Fruit fly (Drosophila melanogaster) whole organism, wandering third instar larva: ENCODE measurements around the gene CG6083.

Source experiments
- Dfd ChIP-seq: fragments of >200 bp; optimal IDR thresholded peaks from 2 replicates; lab custom pipeline; 2017; ENCODE audit warnings: missing biosample characterization, missing genetic modification characterization
- Dif ChIP-seq: fragments of 200-275, 200-300 bp; sonication (Bioruptor generic); optimal IDR thresholded peaks from 2 replicates; lab custom pipeline; 2018; ENCODE audit warnings: missing biosample characterization, missing genetic modification characterization; ENCODE audit not compliant: partially characterized antibody
- GATAd ChIP-seq: sonication (Bioruptor generic); optimal IDR thresholded peaks from 2 replicates; lab custom pipeline; 2016; ENCODE audit warnings: missing biosample characterization, missing genetic modification characterization
- HLH106 ChIP-seq: fragments of 200-800 bp; optimal IDR thresholded peaks from 3 replicates; lab custom pipeline; 2019; ENCODE audit warnings: missing biosample characterization, mild to moderate bottlenecking, missing genetic modification characterization, moderate library complexity
- Hnf4 ChIP-seq: fragments of 200-800 bp; sonication (Bioruptor generic); optimal IDR thresholded peaks from 2 replicates; lab custom pipeline; 2016; ENCODE audit warnings: missing biosample characterization, mild to moderate bottlenecking, missing genetic modification characterization
- Hr83 ChIP-seq: fragments of 200-300 bp; sonication (Bioruptor generic); optimal IDR thresholded peaks from 2 replicates; lab custom pipeline; 2016; ENCODE audit warnings: missing biosample characterization, mild to moderate bottlenecking, missing genetic modification characterization, moderate library complexity; ENCODE audit not compliant: poor library complexity, severe bottlenecking
- Jra ChIP-seq: sonication (Bioruptor generic); optimal IDR thresholded peaks from 2 replicates; lab custom pipeline; 2016; ENCODE audit warnings: missing biosample characterization, missing genetic modification characterization
- Mio ChIP-seq: sonication (Bioruptor generic); optimal IDR thresholded peaks from 2 replicates; lab custom pipeline; 2016; ENCODE audit warnings: missing biosample characterization, missing genetic modification characterization
- Myc ChIP-seq: fragments of >200 bp; optimal IDR thresholded peaks from 2 replicates; lab custom pipeline; 2017
- N ChIP-seq: fragments of >200 bp; optimal IDR thresholded peaks from 2 replicates; lab custom pipeline; 2018; ENCODE audit warnings: missing biosample characterization, missing external identifiers, missing genetic modification characterization
- OdsH ChIP-seq: fragments of 200-800 bp; sonication (Bioruptor generic); optimal IDR thresholded peaks from 2 replicates; lab custom pipeline; 2016; ENCODE audit warnings: missing biosample characterization, mild to moderate bottlenecking, missing genetic modification characterization
- Rel ChIP-seq, 2 experiments: fragments of 200-800 bp; sonication (Bioruptor generic) in 1 of 2; optimal IDR thresholded peaks; 2 replicates in 1 of 2; 3 replicates in 1 of 2; lab custom pipeline; 2016 to 2019; ENCODE audit warnings: mild to moderate bottlenecking in 2 of 2, missing biosample characterization in 2 of 2, missing genetic modification characterization in 2 of 2, moderate library complexity in 1 of 2
- Sp1 ChIP-seq: fragments of 200-800 bp; sonication (Bioruptor generic); optimal IDR thresholded peaks from 3 replicates; lab custom pipeline; 2019; ENCODE audit warnings: missing biosample characterization, mild to moderate bottlenecking, missing genetic modification characterization, moderate library complexity
- Vsx2 ChIP-seq: fragments of 200-300, 225-300 bp; sonication (Bioruptor generic); optimal IDR thresholded peaks from 2 replicates; lab custom pipeline; 2018; ENCODE audit warnings: missing biosample characterization, missing genetic modification characterization; ENCODE audit not compliant: partially characterized antibody
- br ChIP-seq: fragments of 200-800 bp; sonication (Bioruptor generic); optimal IDR thresholded peaks from 2 replicates; lab custom pipeline; 2016; ENCODE audit warnings: missing biosample characterization, missing genetic modification characterization
- brk ChIP-seq: fragments of 200-800 bp; sonication (Bioruptor generic); optimal IDR thresholded peaks from 2 replicates; lab custom pipeline; 2016; ENCODE audit warnings: missing biosample characterization, mild to moderate bottlenecking, missing genetic modification characterization
- dl ChIP-seq, 2 experiments: fragments of 175-275, 200-275 bp in 1 of 2; fragments of 200-275 bp in 1 of 2; sonication (Bioruptor generic); optimal IDR thresholded peaks; lab custom pipeline; 2018; ENCODE audit warnings: mild to moderate bottlenecking in 2 of 2, missing biosample characterization in 2 of 2, missing genetic modification characterization in 2 of 2, moderate library complexity in 2 of 2; ENCODE audit not compliant: partially characterized antibody in 2 of 2, insufficient read depth in 1 of 2
- dmrt93B ChIP-seq: fragments of 200-800 bp; sonication (Bioruptor generic); optimal IDR thresholded peaks from 2 replicates; lab custom pipeline; 2018; ENCODE audit warnings: missing biosample characterization, mild to moderate bottlenecking, missing genetic modification characterization
- dsf ChIP-seq: sonication (Bioruptor generic); optimal IDR thresholded peaks from 2 replicates; lab custom pipeline; 2016; ENCODE audit warnings: missing biosample characterization, missing genetic modification characterization, borderline replicate concordance
- ey ChIP-seq: fragments of 200-800 bp; sonication (Bioruptor generic); optimal IDR thresholded peaks from 2 replicates; lab custom pipeline; 2016; ENCODE audit warnings: missing biosample characterization, missing genetic modification characterization
- foxo ChIP-seq, 2 experiments: fragments of 200-800 bp; sonication (Bioruptor generic); optimal IDR thresholded peaks; 2 replicates in 1 of 2; 3 replicates in 1 of 2; lab custom pipeline; 2016 to 2017; ENCODE audit warnings: missing biosample characterization in 2 of 2, missing genetic modification characterization in 2 of 2
- h ChIP-seq: fragments of 200-800 bp; sonication (Bioruptor generic); optimal IDR thresholded peaks from 3 replicates; lab custom pipeline; 2016; ENCODE audit warnings: missing biosample characterization, mild to moderate bottlenecking, missing genetic modification characterization
- lola ChIP-seq: fragments of >200 bp; optimal IDR thresholded peaks from 2 replicates; lab custom pipeline; 2017; ENCODE audit warnings: missing biosample characterization, missing genetic modification characterization
- rgr ChIP-seq: fragments of 200-800 bp; sonication (Bioruptor generic); optimal IDR thresholded peaks from 3 replicates; lab custom pipeline; 2016; ENCODE audit warnings: missing biosample characterization, mild to moderate bottlenecking, missing genetic modification characterization
- sage ChIP-seq: fragments of 200-800 bp; sonication (Bioruptor generic); optimal IDR thresholded peaks from 2 replicates; lab custom pipeline; 2016; ENCODE audit warnings: missing biosample characterization, mild to moderate bottlenecking, missing genetic modification characterization
- sv ChIP-seq: fragments of 200-800 bp; sonication (Bioruptor generic); optimal IDR thresholded peaks from 3 replicates; lab custom pipeline; 2016; ENCODE audit warnings: missing biosample characterization, missing genetic modification characterization
- tai ChIP-seq: sonication (Bioruptor generic); optimal IDR thresholded peaks from 2 replicates; lab custom pipeline; 2016; ENCODE audit warnings: missing biosample characterization, missing genetic modification characterization
- usp ChIP-seq: fragments of >200 bp; optimal IDR thresholded peaks from 2 replicates; lab custom pipeline; 2017; ENCODE audit warnings: missing biosample characterization, missing genetic modification characterization
- woc ChIP-seq: sonication (Bioruptor generic); optimal IDR thresholded peaks from 2 replicates; lab custom pipeline; 2016; ENCODE audit warnings: missing biosample characterization, mild to moderate bottlenecking, missing genetic modification characterization

Gene CG6083

dm6 chr3L:11627819-11628483 lies 2.0 kb upstream of the CG6083 start, which contains the start of gene Apt1:
TSS of gene Apt1 (plus strand) at chr3L:11628037.
- TF ChIP-seq Rel (GFP tag; optimal IDR thresholded peaks at IDR 0.05; lab: Kevin White, UChicago), result no peak
- peak; percentile 9 for TF ChIP-seq Rel (tag; optimal IDR thresholded peaks at IDR 0.05; lab: Kevin White, UChicago)
- no peak for TF ChIP-seq ey (GFP tag; lab: Kevin White, UChicago)
- TF ChIP-seq Jra (GFP tag; lab: Kevin White, UChicago), result peak; percentile 73
- TF ChIP-seq Dif (GFP tag; lab: Kevin White, UChicago), result no peak
- TF ChIP-seq woc (GFP tag; lab: Kevin White, UChicago), result no peak
- TF ChIP-seq rgr (GFP tag; lab: Kevin White, UChicago), result peak; percentile 10
- TF ChIP-seq sage (GFP tag; lab: Kevin White, UChicago), result peak; percentile 47
- TF ChIP-seq Sp1 (GFP tag; lab: Kevin White, UChicago), result no peak
- TF ChIP-seq Hnf4 (GFP tag; lab: Kevin White, UChicago), result peak; percentile 81
- TF ChIP-seq Hr83 (GFP tag; lab: Kevin White, UChicago), result peak; percentile 74
- TF ChIP-seq brk, result peak; percentile 52
- peak; percentile 17 for TF ChIP-seq h (GFP tag; lab: Kevin White, UChicago)
- TF ChIP-seq dsf (GFP tag; lab: Kevin White, UChicago), result peak; percentile 23
- peak; percentile 74 for TF ChIP-seq tai
- TF ChIP-seq Myc (lab: Kevin White, UChicago), result no peak
- TF ChIP-seq sv, result no peak

dm6 chr3L:11626229-11626826 lies 403 bp upstream of the CG6083 start, which contains the start of gene PCID2:
TSS of gene PCID2 (plus strand) at chr3L:11626441.
- no peak for TF ChIP-seq Rel (GFP tag; optimal IDR thresholded peaks at IDR 0.05; lab: Kevin White, UChicago)
- TF ChIP-seq Rel (tag; optimal IDR thresholded peaks at IDR 0.05; lab: Kevin White, UChicago), result no peak
- TF ChIP-seq foxo (GFP tag; optimal IDR thresholded peaks at IDR 0.05; lab: Kevin White, UChicago), result no peak
- TF ChIP-seq Dif (GFP tag; lab: Kevin White, UChicago), result no peak
- TF ChIP-seq Hr83 (GFP tag; lab: Kevin White, UChicago), result no peak
- no peak for TF ChIP-seq h (GFP tag; lab: Kevin White, UChicago)
- no peak for TF ChIP-seq dsf (GFP tag; lab: Kevin White, UChicago)
- no peak for TF ChIP-seq ey (GFP tag; lab: Kevin White, UChicago)
- TF ChIP-seq sage (GFP tag; lab: Kevin White, UChicago), result no peak
- TF ChIP-seq rgr (GFP tag; lab: Kevin White, UChicago), result no peak
- no peak for TF ChIP-seq br (GFP tag; lab: Kevin White, UChicago)
- no peak for TF ChIP-seq Mio (GFP tag; lab: Kevin White, UChicago)
- no peak for TF ChIP-seq Vsx2 (GFP tag; lab: Kevin White, UChicago)
- no peak for TF ChIP-seq GATAd
- no peak for TF ChIP-seq tai
- TF ChIP-seq Dfd (GFP tag; lab: Kevin White, UChicago), result no peak
- no peak for TF ChIP-seq Jra (GFP tag; lab: Kevin White, UChicago)
- no peak for TF ChIP-seq OdsH
- no peak for TF ChIP-seq usp (GFP tag; lab: Kevin White, UChicago)
- TF ChIP-seq, all 38 proteins: peak for 0

DNA sequence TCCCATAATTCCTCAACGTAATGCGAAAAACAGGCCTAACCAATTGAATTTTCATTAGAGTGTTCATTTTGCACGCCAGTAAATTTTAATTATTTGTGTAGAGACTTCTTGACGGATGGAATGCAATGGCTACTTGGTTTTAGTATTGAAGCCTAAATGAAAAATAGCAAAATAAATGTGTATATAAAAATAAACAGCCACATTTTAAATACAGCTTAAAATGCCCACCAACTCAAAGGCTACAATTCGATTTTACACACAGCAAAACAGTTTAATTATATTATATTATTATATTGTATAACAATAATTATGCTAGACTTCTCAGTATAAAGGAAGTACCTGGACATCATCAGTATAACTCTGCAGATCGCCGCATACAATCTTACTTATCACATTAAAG lies 1.6 kb downstream of the CG6083 start, which contains the start of gene Akr1B:
TSS of gene Akr1B (minus strand) at position 101 of the 400 bp plus-strand sequence.
- TF ChIP-seq Myc (lab: Kevin White, UChicago) (no peak), br (GFP tag; lab: Kevin White, UChicago) (no peak), ey (GFP tag; lab: Kevin White, UChicago) (no peak), Dfd (GFP tag; lab: Kevin White, UChicago) (no peak), dl (GFP tag; optimal IDR thresholded peaks at IDR 0.05; lab: Kevin White, UChicago; ENCODE audit: insufficient read depth in 1 of 2, partially characterized antibody in 2 of 2) (no peak), lola (no peak), HLH106 (tag; lab: Kevin White, UChicago) (no peak), woc (GFP tag; lab: Kevin White, UChicago) (no peak), brk (no peak), Dif (GFP tag; lab: Kevin White, UChicago) (no peak), N (GFP tag; lab: Kevin White, UChicago) (no peak), dmrt93B (GFP tag; lab: Kevin White, UChicago) (no peak), sv (no peak), OdsH (no peak), foxo (GFP tag; optimal IDR thresholded peaks at IDR 0.05; lab: Kevin White, UChicago) (no peak)
